Worm (Caenorhabditis elegans): ENCODE results near the gene try-1.

The try-1 gene

DNA sequence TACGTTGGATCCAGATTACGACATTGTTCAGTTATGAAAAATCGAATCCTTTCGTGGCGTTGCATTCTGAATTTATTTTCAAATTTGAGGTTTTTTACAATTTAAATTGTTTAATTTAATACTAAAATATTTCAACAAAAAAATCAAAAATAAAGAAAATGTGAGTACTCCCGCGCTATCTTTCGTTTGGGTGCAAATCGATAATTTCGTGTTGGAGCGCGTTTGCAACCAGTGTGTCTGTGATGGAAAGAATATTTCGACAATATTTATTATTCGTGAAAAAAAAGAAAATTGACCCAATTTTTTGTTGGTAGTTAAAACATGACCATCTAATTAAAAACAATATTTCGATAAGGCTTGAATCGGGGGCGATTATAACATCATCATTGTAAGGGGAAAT, 47.3 kb downstream of the try-1 start, which contains the start of gene R05F9.9 (continued):
- no peak for TF ChIP-seq pax-3 (tag; optimal IDR thresholded peaks at IDR 0.05)
- no peak for TF ChIP-seq mef-2 (tag; optimal IDR thresholded peaks at IDR 0.05)
- peak; percentile 52 for TF ChIP-seq nhr-71 (tag; optimal IDR thresholded peaks at IDR 0.05)
- no peak for TF ChIP-seq F16B12.6 (tag; optimal IDR thresholded peaks at IDR 0.05)
- TF ChIP-seq ets-5 (GFP tag; IDR thresholded peaks at IDR 0.05), result no peak
- no peak for TF ChIP-seq lin-39 (tag; optimal IDR thresholded peaks at IDR 0.05)
- no peak for TF ChIP-seq nhr-28 (tag; optimal IDR thresholded peaks at IDR 0.05)
- no peak for TF ChIP-seq swsn-7 (tag; optimal IDR thresholded peaks at IDR 0.05)
- peak; percentile 3 for TF ChIP-seq tbx-2 (tag; optimal IDR thresholded peaks at IDR 0.05)
- no peak for TF ChIP-seq unc-86 (tag; optimal IDR thresholded peaks at IDR 0.05)
- TF ChIP-seq C04F5.9 (tag; optimal IDR thresholded peaks at IDR 0.05), result no peak
- TF ChIP-seq skn-1 (tag; optimal IDR thresholded peaks at IDR 0.05), result peak; percentile 35
- TF ChIP-seq blmp-1 (tag; optimal IDR thresholded peaks at IDR 0.05), result peak; percentile 37
- TF ChIP-seq C34B4.2 (tag; optimal IDR thresholded peaks at IDR 0.05), result no peak
- no peak for TF ChIP-seq fkh-4 (tag; optimal IDR thresholded peaks at IDR 0.05; ENCODE audit: borderline replicate concordance)
- no peak for TF ChIP-seq nhr-11 (tag; optimal IDR thresholded peaks at IDR 0.05)
- no peak for TF ChIP-seq sox-4 (tag; optimal IDR thresholded peaks at IDR 0.05)
- peak in 1 of 3 experiments; percentile 40 for TF ChIP-seq ceh-82 (tag; optimal IDR thresholded peaks at IDR 0.05)
- peak; percentile 1 for TF ChIP-seq nhr-20 (tag; optimal IDR thresholded peaks at IDR 0.05)
- no peak for TF ChIP-seq lin-15B (tag; optimal IDR thresholded peaks at IDR 0.05)
- no peak for TF ChIP-seq tlp-1 (tag; optimal IDR thresholded peaks at IDR 0.05)
- no peak for TF ChIP-seq nhr-84 (tag; optimal IDR thresholded peaks at IDR 0.05)
- no peak for TF ChIP-seq nhr-76 (tag; optimal IDR thresholded peaks at IDR 0.05)
- TF ChIP-seq rnt-1 (tag; optimal IDR thresholded peaks at IDR 0.05), result peak; percentile 8
- TF ChIP-seq lir-3 (tag; optimal IDR thresholded peaks at IDR 0.05; ENCODE audit: poor library complexity), result no peak
- no peak for TF ChIP-seq nhr-237 (tag; optimal IDR thresholded peaks at IDR 0.05)
- no peak for TF ChIP-seq Y116A8C.19 (tag; optimal IDR thresholded peaks at IDR 0.05; ENCODE audit: borderline replicate concordance)
- no peak for TF ChIP-seq zip-4 (GFP tag; optimal IDR thresholded peaks at IDR 0.05)
- TF ChIP-seq nhr-19 (GFP tag; conservative IDR thresholded peaks at IDR 0.05), result no peak
- TF ChIP-seq lin-13 (GFP tag; optimal IDR thresholded peaks at IDR 0.05), result no peak
- TF ChIP-seq alr-1 (tag; optimal IDR thresholded peaks at IDR 0.05; ENCODE audit: borderline replicate concordance), result no peak
- peak; percentile 33 to 67 for TF ChIP-seq lin-35 (GFP tag; optimal IDR thresholded peaks at IDR 0.05)
- TF ChIP-seq ama-1 (optimal IDR thresholded peaks at IDR 0.05), result peak; percentile 61
- peak; percentile 3 for TF ChIP-seq nhr-47 (tag; optimal IDR thresholded peaks at IDR 0.05)
- no peak for TF ChIP-seq ztf-11 (tag; optimal IDR thresholded peaks at IDR 0.05)
- TF ChIP-seq fkh-10 (GFP tag; optimal IDR thresholded peaks at IDR 0.05), result no peak
- TF ChIP-seq aha-1 (tag; optimal IDR thresholded peaks at IDR 0.05), result no peak
- TF ChIP-seq ceh-90 (tag; optimal IDR thresholded peaks at IDR 0.05), result no peak
- TF ChIP-seq snu-23 (GFP tag; optimal IDR thresholded peaks at IDR 0.05), result peak; percentile 48
- no peak for TF ChIP-seq elt-3 (tag; optimal IDR thresholded peaks at IDR 0.05)
- no peak for TF ChIP-seq ceh-88 (GFP tag; IDR thresholded peaks at IDR 0.05)
- no peak for TF ChIP-seq isw-1 (GFP tag; IDR thresholded peaks at IDR 0.05)
- no peak for TF ChIP-seq hlh-4 (tag; optimal IDR thresholded peaks at IDR 0.05)
- TF ChIP-seq unc-130 (tag; optimal IDR thresholded peaks at IDR 0.05), result no peak
- peak; percentile 39 to 49 for TF ChIP-seq efl-1 (optimal IDR thresholded peaks at IDR 0.05)
- peak; percentile 66 to 93 for TF ChIP-seq efl-1 (GFP tag; optimal IDR thresholded peaks at IDR 0.05 in 1 of 2)
- TF ChIP-seq lin-14 (GFP tag; optimal IDR thresholded peaks at IDR 0.05), result peak; percentile 25
- no peak for TF ChIP-seq unc-30 (tag; optimal IDR thresholded peaks at IDR 0.05)
- no peak for TF ChIP-seq ces-1 (GFP tag; optimal IDR thresholded peaks at IDR 0.05)
- TF ChIP-seq nhr-85 (tag), result peak; percentile 63
- no peak for TF ChIP-seq efl-3 (GFP tag; optimal IDR thresholded peaks at IDR 0.05)
- TF ChIP-seq elt-2 (tag; optimal IDR thresholded peaks at IDR 0.05), result peak; percentile 71
- TF ChIP-seq hlh-17 (GFP tag; optimal IDR thresholded peaks at IDR 0.05; ENCODE audit: borderline replicate concordance), result no peak
- no peak for TF ChIP-seq egl-13 (tag; optimal IDR thresholded peaks at IDR 0.05)

All from whole organism, L1 larva.